Fruit fly (Drosophila melanogaster): Measurements from ENCODE around the gene CG34289.
A peak's percentile ranks its signal among the peaks of the same experiment; 100 is the strongest.

The CG34289 gene

DNA sequence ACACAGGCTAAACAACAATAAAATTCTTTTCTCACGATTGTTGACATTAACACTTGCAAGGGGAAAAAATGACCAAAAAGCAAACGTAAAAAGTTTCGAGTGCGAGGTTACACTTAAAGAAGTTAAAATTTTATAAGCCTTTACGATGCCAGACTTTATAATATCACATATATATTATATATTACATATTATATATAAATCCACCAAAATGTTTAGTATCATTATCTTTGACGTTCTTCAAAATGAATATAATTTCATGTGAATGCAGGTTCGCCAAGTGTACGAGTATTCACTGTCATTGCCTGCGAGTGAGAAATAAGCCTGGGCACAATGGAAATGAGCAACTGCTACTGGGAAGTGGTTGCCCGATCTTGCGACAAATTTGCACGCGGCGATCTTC is 1.0 kb upstream of the CG34289 start (continued):
- peak; percentile 67 for TF ChIP-seq Smox (GFP tag; optimal IDR thresholded peaks at IDR 0.05)
- peak; percentile 33 for TF ChIP-seq Hr39 (GFP tag; optimal IDR thresholded peaks at IDR 0.05)
- TF ChIP-seq CG6792 (GFP tag; optimal IDR thresholded peaks at IDR 0.05): peak; percentile 79
- TF ChIP-seq vri (GFP tag; optimal IDR thresholded peaks at IDR 0.05): peak; percentile 53
- TF ChIP-seq fkh (GFP tag; optimal IDR thresholded peaks at IDR 0.05): no peak
- TF ChIP-seq Sox14 (GFP tag; optimal IDR thresholded peaks at IDR 0.05): peak; percentile 24
- no peak for TF ChIP-seq CG16779 (tag; optimal IDR thresholded peaks at IDR 0.05)
- peak; percentile 55 for TF ChIP-seq Blimp-1 (GFP tag; optimal IDR thresholded peaks at IDR 0.05)
- TF ChIP-seq achi (GFP tag; optimal IDR thresholded peaks at IDR 0.05): peak; percentile 75
- TF ChIP-seq CG8319 (GFP tag; optimal IDR thresholded peaks at IDR 0.05): peak; percentile 65
- peak; percentile 58 for TF ChIP-seq spab (GFP tag; optimal IDR thresholded peaks at IDR 0.05)
- TF ChIP-seq CG4318 (GFP tag; optimal IDR thresholded peaks at IDR 0.05): no peak
- peak; percentile 39 for TF ChIP-seq lz (GFP tag; optimal IDR thresholded peaks at IDR 0.05)
- TF ChIP-seq cyc (GFP tag; optimal IDR thresholded peaks at IDR 0.05): peak; percentile 57
- TF ChIP-seq pdm3 (GFP tag; optimal IDR thresholded peaks at IDR 0.05): peak; percentile 34
- peak; percentile 4 for TF ChIP-seq Lpt (GFP tag; optimal IDR thresholded peaks at IDR 0.05)
- peak; percentile 54 for TF ChIP-seq net (GFP tag; optimal IDR thresholded peaks at IDR 0.05)
- peak; percentile 38; the same call in 1 of the 2 replicates for TF ChIP-seq CG15336 (GFP tag; IDR thresholded peaks at IDR 0.05)
- TF ChIP-seq Hr4 (GFP tag; optimal IDR thresholded peaks at IDR 0.05): no peak
- peak; percentile 31 for TF ChIP-seq Eip75B (GFP tag; optimal IDR thresholded peaks at IDR 0.05)
- peak; percentile 68 for TF ChIP-seq Sox102F (GFP tag; optimal IDR thresholded peaks at IDR 0.05)
- TF ChIP-seq CG8632 (GFP tag; optimal IDR thresholded peaks at IDR 0.05): peak; percentile 84
- TF ChIP-seq CG7368 (GFP tag; optimal IDR thresholded peaks at IDR 0.05): peak; percentile 62
- peak; percentile 36 for TF ChIP-seq CG1621 (tag; optimal IDR thresholded peaks at IDR 0.05)
- TF ChIP-seq svp (GFP tag): peak; percentile 91
- TF ChIP-seq CG11294 (GFP tag; IDR thresholded peaks at IDR 0.05): no peak
- TF ChIP-seq CG10631 (GFP tag; optimal IDR thresholded peaks at IDR 0.05): peak; percentile 79
- TF ChIP-seq OdsH (GFP tag; optimal IDR thresholded peaks at IDR 0.05): peak; percentile 72
- no peak for TF ChIP-seq CG6276 (GFP tag; optimal IDR thresholded peaks at IDR 0.05)
- peak; percentile 65 for TF ChIP-seq CG3919 (GFP tag; optimal IDR thresholded peaks at IDR 0.05)
- peak; percentile 61 for TF ChIP-seq CG11902 (GFP tag; optimal IDR thresholded peaks at IDR 0.05)
- peak; percentile 47 for TF ChIP-seq CG31627 (GFP tag; optimal IDR thresholded peaks at IDR 0.05)
- peak; percentile 78 for TF ChIP-seq Ets96B (tag; optimal IDR thresholded peaks at IDR 0.05)
- TF ChIP-seq CG9139 (GFP tag; optimal IDR thresholded peaks at IDR 0.05): peak; percentile 60
- TF ChIP-seq CG8119 (GFP tag; IDR thresholded peaks at IDR 0.05): peak; percentile 56

DNA sequence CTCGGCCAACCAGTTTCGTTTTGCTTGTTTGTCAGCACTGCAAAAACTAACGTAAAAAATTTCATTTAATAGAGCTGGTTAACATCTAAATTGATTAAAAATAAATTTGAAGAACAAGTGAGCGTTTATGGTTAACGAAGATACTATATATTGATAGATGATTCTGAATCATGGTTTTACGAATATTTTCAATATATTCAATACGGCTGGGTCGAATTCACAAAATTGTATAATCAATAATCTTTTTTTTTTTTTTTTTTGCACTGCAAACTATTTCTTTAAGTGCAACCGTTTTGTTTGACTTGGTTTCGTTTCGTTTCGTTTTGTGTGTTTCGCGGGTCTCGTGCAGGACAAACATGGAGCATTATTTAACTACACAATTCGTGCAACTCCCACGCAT is 2.5 kb downstream of the CG34289 start:
- TF ChIP-seq vri (GFP tag; optimal IDR thresholded peaks at IDR 0.05) (peak; percentile 36), Hr4 (GFP tag; optimal IDR thresholded peaks at IDR 0.05) (peak; percentile 69), topi (GFP tag; optimal IDR thresholded peaks at IDR 0.05) (peak; percentile 65), Lpt (GFP tag; optimal IDR thresholded peaks at IDR 0.05) (peak; percentile 44), OdsH (GFP tag; optimal IDR thresholded peaks at IDR 0.05) (peak; percentile 26), ss (GFP tag; optimal IDR thresholded peaks at IDR 0.05) (no peak), CG6808 (GFP tag; optimal IDR thresholded peaks at IDR 0.05) (no peak), achi (GFP tag; optimal IDR thresholded peaks at IDR 0.05) (peak; percentile 41), esn (GFP tag; optimal IDR thresholded peaks at IDR 0.05) (peak; percentile 69), CG6163 (GFP tag; IDR thresholded peaks at IDR 0.05) (peak; percentile 40; the same call in 1 of the 3 replicates), Sox14 (GFP tag; optimal IDR thresholded peaks at IDR 0.05) (peak; percentile 49), fd85E (GFP tag; optimal IDR thresholded peaks at IDR 0.05) (no peak), CG32006 (GFP tag; optimal IDR thresholded peaks at IDR 0.05) (peak; percentile 81), Met (GFP tag; optimal IDR thresholded peaks at IDR 0.05) (peak; percentile 69), CG6792 (GFP tag; optimal IDR thresholded peaks at IDR 0.05) (no peak), salr (GFP tag; optimal IDR thresholded peaks at IDR 0.05) (peak in 1 of 2 experiments; percentile 44), CG34406 (GFP tag; optimal IDR thresholded peaks at IDR 0.05) (peak; percentile 28), pdm3 (GFP tag; optimal IDR thresholded peaks at IDR 0.05) (peak; percentile 60), CG8319 (GFP tag; optimal IDR thresholded peaks at IDR 0.05) (no peak), Sox15 (GFP tag; optimal IDR thresholded peaks at IDR 0.05) (no peak), Hr38 (GFP tag; optimal IDR thresholded peaks at IDR 0.05) (no peak), Eip78C (GFP tag) (peak; percentile 90), CG3919 (GFP tag; optimal IDR thresholded peaks at IDR 0.05) (peak; percentile 44), fkh (GFP tag; optimal IDR thresholded peaks at IDR 0.05) (no peak), Smox (GFP tag; optimal IDR thresholded peaks at IDR 0.05) (peak; percentile 54), net (GFP tag; optimal IDR thresholded peaks at IDR 0.05) (peak; percentile 46), CG31627 (GFP tag; optimal IDR thresholded peaks at IDR 0.05) (peak; percentile 56), CG4318 (GFP tag; optimal IDR thresholded peaks at IDR 0.05) (peak; percentile 31), Sox102F (GFP tag; optimal IDR thresholded peaks at IDR 0.05) (peak; percentile 54), CG10631 (GFP tag; optimal IDR thresholded peaks at IDR 0.05) (peak; percentile 22), fd59A (GFP tag; optimal IDR thresholded peaks at IDR 0.05) (no peak), lz (GFP tag; optimal IDR thresholded peaks at IDR 0.05) (peak; percentile 60)

Measured in whole organism, prepupa.